Fruit fly (Drosophila melanogaster): Measurements from ENCODE around the gene CG15561.
A peak's percentile ranks its signal among the peaks of the same experiment; 100 is the strongest.

Gene CG15561

dm6 chr3R:31168968-31169367 lies 46.8 kb downstream of the CG15561 start, which contains the start of gene stops (continued):
- peak; percentile 65 for TF ChIP-seq CG7987 (GFP tag; optimal IDR thresholded peaks at IDR 0.05)
- peak; percentile 19 for TF ChIP-seq odd (GFP tag; optimal IDR thresholded peaks at IDR 0.05)
- no peak; the same call in 1 of the 2 replicates for TF ChIP-seq MBD-R2 (GFP tag; IDR thresholded peaks at IDR 0.05)
- no peak for TF ChIP-seq croc (GFP tag; conservative IDR thresholded peaks at IDR 0.05)
- TF ChIP-seq CG8089 (GFP tag; optimal IDR thresholded peaks at IDR 0.05) = peak; percentile 31
- TF ChIP-seq CG13296 (GFP tag; optimal IDR thresholded peaks at IDR 0.05) = no peak
- TF ChIP-seq Sox102F (GFP tag; optimal IDR thresholded peaks at IDR 0.05) = peak; percentile 15
- peak; percentile 24 for TF ChIP-seq Dip3 (GFP tag; optimal IDR thresholded peaks at IDR 0.05)
- TF ChIP-seq Dbx (GFP tag; IDR thresholded peaks at IDR 0.05) = no peak
- no peak for TF ChIP-seq ash1 (GFP tag; optimal IDR thresholded peaks at IDR 0.05)
- TF ChIP-seq Opbp (GFP tag; IDR thresholded peaks at IDR 0.05; ENCODE audit: partially characterized antibody) = no peak
- TF ChIP-seq mirr (GFP tag; optimal IDR thresholded peaks at IDR 0.05) = no peak
- peak; percentile 19 for TF ChIP-seq chn (GFP tag; optimal IDR thresholded peaks at IDR 0.05)
- no peak for TF ChIP-seq CG9609 (GFP tag; optimal IDR thresholded peaks at IDR 0.05)
- TF ChIP-seq CG3407 (GFP tag; optimal IDR thresholded peaks at IDR 0.05) = peak; percentile 71
- TF ChIP-seq CG3838 (GFP tag; optimal IDR thresholded peaks at IDR 0.05) = no peak
- no peak for TF ChIP-seq B-H2 (GFP tag; optimal IDR thresholded peaks at IDR 0.05)
- TF ChIP-seq az2 (GFP tag; optimal IDR thresholded peaks at IDR 0.05) = no peak
- peak; percentile 36 for TF ChIP-seq CG1603 (tag; optimal IDR thresholded peaks at IDR 0.05)
- no peak for TF ChIP-seq lmd (GFP tag; IDR thresholded peaks at IDR 0.05)
- TF ChIP-seq pita (GFP tag; optimal IDR thresholded peaks at IDR 0.05) = no peak
- peak; percentile 57 for TF ChIP-seq caup (GFP tag; optimal IDR thresholded peaks at IDR 0.05; ENCODE audit: severe bottlenecking)
- peak; percentile 11 for TF ChIP-seq CG18619 (GFP tag; optimal IDR thresholded peaks at IDR 0.05)
- TF ChIP-seq cg (GFP tag; optimal IDR thresholded peaks at IDR 0.05) = no peak
- peak; percentile 31; the same call in 1 of the 2 replicates for TF ChIP-seq CG4360 (GFP tag; IDR thresholded peaks at IDR 0.05)
- TF ChIP-seq CG10654 (GFP tag; optimal IDR thresholded peaks at IDR 0.05) = peak; percentile 55
- TF ChIP-seq CG18476 (GFP tag; optimal IDR thresholded peaks at IDR 0.05) = peak; percentile 43
- no peak for TF ChIP-seq HLH54F (GFP tag; optimal IDR thresholded peaks at IDR 0.05)
- TF ChIP-seq rib (GFP tag; IDR thresholded peaks at IDR 0.05) = no peak
- peak; percentile 34 for TF ChIP-seq CG1529 (GFP tag; optimal IDR thresholded peaks at IDR 0.05)
- TF ChIP-seq CG1233 (GFP tag; optimal IDR thresholded peaks at IDR 0.05) = peak; percentile 87
- no peak for TF ChIP-seq Mrtf (GFP tag; IDR thresholded peaks at IDR 0.05)
- peak; percentile 43; the same call in 1 of the 2 replicates for TF ChIP-seq ranshi (GFP tag; IDR thresholded peaks at IDR 0.05)
- TF ChIP-seq dpn (GFP tag; optimal IDR thresholded peaks at IDR 0.05) = peak in 1 of 2 experiments; percentile 34
- TF ChIP-seq Hmr (GFP tag; optimal IDR thresholded peaks at IDR 0.05) = peak; percentile 29
- TF ChIP-seq scrt (GFP tag; optimal IDR thresholded peaks at IDR 0.05) = no peak
- no peak for TF ChIP-seq sens-2 (GFP tag; IDR thresholded peaks at IDR 0.05)
- TF ChIP-seq Gsc (GFP tag; IDR thresholded peaks at IDR 0.05) = no peak
- TF ChIP-seq CG11696 (GFP tag; IDR thresholded peaks at IDR 0.05) = no peak
- no peak for TF ChIP-seq CG6272 (GFP tag; IDR thresholded peaks at IDR 0.05)
- TF ChIP-seq CG42726 (GFP tag; IDR thresholded peaks at IDR 0.05; ENCODE audit: partially characterized antibody) = no peak
- TF ChIP-seq lab (GFP tag; optimal IDR thresholded peaks at IDR 0.05) = peak; percentile 33
- peak; percentile 7 for TF ChIP-seq salm (tag; optimal IDR thresholded peaks at IDR 0.05)
- no peak for TF ChIP-seq sna (GFP tag; IDR thresholded peaks at IDR 0.05; ENCODE audit: partially characterized antibody)
- no peak for TF ChIP-seq Nf-YA (GFP tag; IDR thresholded peaks at IDR 0.05)
- no peak for TF ChIP-seq hth (optimal IDR thresholded peaks at IDR 0.05)
- no peak for TF ChIP-seq wdn (GFP tag; IDR thresholded peaks at IDR 0.05)
- TF ChIP-seq MTF-1 (GFP tag; optimal IDR thresholded peaks at IDR 0.05; ENCODE audit: borderline replicate concordance) = peak; percentile 66
- TF ChIP-seq insv (GFP tag; optimal IDR thresholded peaks at IDR 0.05) = no peak
- TF ChIP-seq nerfin-1 (tag; optimal IDR thresholded peaks at IDR 0.05) = peak; percentile 20
- peak; percentile 18 for TF ChIP-seq pho (GFP tag; optimal IDR thresholded peaks at IDR 0.05)
